Worm (Caenorhabditis elegans) whole organism, L4/young adult: ENCODE results near the gene grl-25.

ENCODE experiments used
- W03F9.2 ChIP-seq: fragments of 150-350 bp; optimal IDR thresholded peaks from 2 replicates; lab custom pipeline; 2014; ENCODE audit warnings: missing biosample characterization, missing genetic modification characterization
- dao-5 ChIP-seq: sonication (generic microtip); optimal IDR thresholded peaks from 2 replicates; lab custom pipeline; 2016; ENCODE audit warnings: missing genotype, missing genetic modification characterization, moderate library complexity, missing compliant biosample characterization
- him-1 ChIP-seq: sonication (generic microtip); optimal IDR thresholded peaks from 2 replicates; lab custom pipeline; 2016; ENCODE audit warnings: missing genotype, missing genetic modification reagents, missing genetic modification characterization, missing compliant biosample characterization

- TF ChIP-seq dao-5 (tag; lab: Kevin White, UChicago) (no peak), him-1 (tag; lab: Kevin White, UChicago) (no peak), W03F9.2 (tag; lab: Kevin White, UChicago) (no peak)
Observed at ce11 chrIII:8922061-8922460, 40.0 kb upstream of the grl-25 start.
